Worm (Caenorhabditis elegans): ENCODE results near the gene F17E9.4.

ce11 chrIV:8312846-8313245 is 35.3 kb upstream of the F17E9.4 start, which contains the start of gene F35H10.10:
- TF ChIP-seq ets-7 (tag; optimal IDR thresholded peaks at IDR 0.05) (no peak), ama-1 (optimal IDR thresholded peaks at IDR 0.05) (no peak), B0310.2 (tag; optimal IDR thresholded peaks at IDR 0.05) (no peak), ceh-13 (GFP tag; optimal IDR thresholded peaks at IDR 0.05) (no peak), F13C5.2 (tag; optimal IDR thresholded peaks at IDR 0.05) (no peak), flt-1 (GFP tag; IDR thresholded peaks at IDR 0.05) (no peak), aly-1 (tag; optimal IDR thresholded peaks at IDR 0.05) (no peak), hmbx-1 (tag; optimal IDR thresholded peaks at IDR 0.05) (no peak), tra-4 (tag; optimal IDR thresholded peaks at IDR 0.05) (no peak), sea-1 (GFP tag; conservative IDR thresholded peaks at IDR 0.05) (no peak), tbx-37 (GFP tag; conservative IDR thresholded peaks at IDR 0.05) (no peak), hmg-4 (GFP tag; optimal IDR thresholded peaks at IDR 0.05) (no peak), tbx-11 (GFP tag; IDR thresholded peaks at IDR 0.05) (no peak), hnd-1 (tag; optimal IDR thresholded peaks at IDR 0.05) (no peak)
